Fruit fly (Drosophila melanogaster): Measurements from ENCODE around the gene Arp5.

The Arp5 gene

dm6 chr3R:18223434-18223833, 38.1 kb downstream of the Arp5 start, which contains the start of the genes mTerf5 and Non3 (continued):
- peak; percentile 2 for TF ChIP-seq CG2875 (GFP tag; optimal IDR thresholded peaks at IDR 0.05)
- peak; percentile 7 for TF ChIP-seq CG7786 (GFP tag; optimal IDR thresholded peaks at IDR 0.05)
- peak; percentile 6 for TF ChIP-seq Sry-β (GFP tag; optimal IDR thresholded peaks at IDR 0.05)
- peak; percentile 91 for TF ChIP-seq CG2129 (GFP tag; IDR thresholded peaks at IDR 0.05; ENCODE audit: partially characterized antibody)
- peak; percentile 60 for TF ChIP-seq CG9727 (GFP tag; optimal IDR thresholded peaks at IDR 0.05)
- TF ChIP-seq CG8924 (tag; optimal IDR thresholded peaks at IDR 0.05): peak; percentile 75
- TF ChIP-seq CG5180 (GFP tag; optimal IDR thresholded peaks at IDR 0.05): no peak
- TF ChIP-seq CG6254 (GFP tag; optimal IDR thresholded peaks at IDR 0.05): peak; percentile 43
- peak; percentile 51 for TF ChIP-seq lbe (GFP tag; optimal IDR thresholded peaks at IDR 0.05)
- TF ChIP-seq CG31388 (GFP tag; optimal IDR thresholded peaks at IDR 0.05): peak; percentile 10
- TF ChIP-seq sqz (GFP tag; optimal IDR thresholded peaks at IDR 0.05): no peak
- no peak for TF ChIP-seq br (optimal IDR thresholded peaks at IDR 0.05)
- peak; percentile 32; the same call in 1 of the 3 replicates for TF ChIP-seq tgo (GFP tag; IDR thresholded peaks at IDR 0.05)
- TF ChIP-seq zf30C (GFP tag; optimal IDR thresholded peaks at IDR 0.05): peak; percentile 7
- no peak for TF ChIP-seq Awh (GFP tag; IDR thresholded peaks at IDR 0.05)
- TF ChIP-seq Tbp (GFP tag; optimal IDR thresholded peaks at IDR 0.05): no peak
- TF ChIP-seq corto (GFP tag; optimal IDR thresholded peaks at IDR 0.05): no peak
- peak; percentile 67 for TF ChIP-seq CG2678 (tag; optimal IDR thresholded peaks at IDR 0.05)
- TF ChIP-seq sna (GFP tag; IDR thresholded peaks at IDR 0.05; ENCODE audit: partially characterized antibody): peak; percentile 93
- TF ChIP-seq CG15011 (GFP tag; optimal IDR thresholded peaks at IDR 0.05): no peak
- peak; percentile 59 for TF ChIP-seq Rfx (GFP tag; IDR thresholded peaks at IDR 0.05)
- no peak for TF ChIP-seq CG12236 (GFP tag; optimal IDR thresholded peaks at IDR 0.05)
- TF ChIP-seq CG2202 (tag; optimal IDR thresholded peaks at IDR 0.05): peak; percentile 31
- TF ChIP-seq mirr (GFP tag; optimal IDR thresholded peaks at IDR 0.05): no peak
- TF ChIP-seq ham (GFP tag; IDR thresholded peaks at IDR 0.05): no peak
- TF ChIP-seq ab (GFP tag; optimal IDR thresholded peaks at IDR 0.05): no peak
- peak; percentile 40 for TF ChIP-seq fd96Cb (tag; optimal IDR thresholded peaks at IDR 0.05)
- no peak for TF ChIP-seq salm (tag; optimal IDR thresholded peaks at IDR 0.05)
- TF ChIP-seq MBD-R2 (GFP tag; IDR thresholded peaks at IDR 0.05): peak; percentile 86
- no peak for TF ChIP-seq maf-S (GFP tag; optimal IDR thresholded peaks at IDR 0.05)
- TF ChIP-seq Lim3 (GFP tag; IDR thresholded peaks at IDR 0.05): no peak
- TF ChIP-seq CG18262 (tag; optimal IDR thresholded peaks at IDR 0.05): peak; percentile 63
- TF ChIP-seq CG13424 (tag; optimal IDR thresholded peaks at IDR 0.05): peak; percentile 75
- TF ChIP-seq ap (GFP tag; IDR thresholded peaks at IDR 0.05): no peak
- no peak for TF ChIP-seq NC2α (GFP tag; optimal IDR thresholded peaks at IDR 0.05)
- no peak for TF ChIP-seq stc (GFP tag; IDR thresholded peaks at IDR 0.05)
- TF ChIP-seq CG32772 (GFP tag; IDR thresholded peaks at IDR 0.05): 0 out of 2 replicates have a peak, but pooled peaks have one; percentile 15
- 0 out of 2 replicates have a peak, but pooled peaks have one; percentile 22 for TF ChIP-seq al (GFP tag; IDR thresholded peaks at IDR 0.05)
- peak; percentile 65 for TF ChIP-seq Nf-YC (tag; optimal IDR thresholded peaks at IDR 0.05)
- TF ChIP-seq CG7271 (tag; optimal IDR thresholded peaks at IDR 0.05): peak; percentile 44
- no peak for TF ChIP-seq oc (tag; optimal IDR thresholded peaks at IDR 0.05)
- peak; percentile 21 for TF ChIP-seq CG3065 (GFP tag; optimal IDR thresholded peaks at IDR 0.05)
- no peak for TF ChIP-seq p53 (GFP tag; optimal IDR thresholded peaks at IDR 0.05)
- no peak for TF ChIP-seq gce (GFP tag; IDR thresholded peaks at IDR 0.05)
- TF ChIP-seq CG3163 (GFP tag; optimal IDR thresholded peaks at IDR 0.05): no peak
- no peak for TF ChIP-seq CG3407 (GFP tag; optimal IDR thresholded peaks at IDR 0.05)
- TF ChIP-seq kni (GFP tag; optimal IDR thresholded peaks at IDR 0.05): no peak
- TF ChIP-seq org-1 (GFP tag; optimal IDR thresholded peaks at IDR 0.05): no peak
- peak; percentile 22 for TF ChIP-seq CG17912 (GFP tag; optimal IDR thresholded peaks at IDR 0.05)
- TF ChIP-seq CG12299 (tag; optimal IDR thresholded peaks at IDR 0.05): peak; percentile 32
- TF ChIP-seq CG32767 (GFP tag; IDR thresholded peaks at IDR 0.05): peak; percentile 61
